Fruit fly (Drosophila melanogaster): Measurements from ENCODE around the gene TyrR.

TyrR gene

DNA sequence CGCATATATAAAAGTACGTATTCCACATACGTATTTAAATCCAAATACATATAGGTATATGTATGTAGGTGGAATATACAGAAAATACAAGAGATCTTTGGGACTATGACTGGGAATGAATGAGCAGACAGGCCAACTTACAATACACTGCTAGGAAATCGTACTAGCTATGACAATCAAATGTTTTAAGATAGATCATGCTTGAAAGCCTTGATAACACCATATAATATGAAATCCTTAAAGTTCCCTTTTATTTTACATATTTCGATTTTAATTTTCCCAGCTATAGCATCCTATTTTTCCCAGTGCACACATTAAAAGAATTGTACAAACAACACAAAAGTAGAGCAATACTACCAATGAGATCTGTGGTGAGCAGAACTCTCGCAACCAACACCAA is 18.4 kb upstream of the TyrR start (continued):
- peak; percentile 72 for TF ChIP-seq pho (GFP tag; optimal IDR thresholded peaks at IDR 0.05)
- peak; percentile 84 for TF ChIP-seq CG4820 (GFP tag; optimal IDR thresholded peaks at IDR 0.05)
- TF ChIP-seq CG18599 (GFP tag; optimal IDR thresholded peaks at IDR 0.05), result peak; percentile 78
- no peak for TF ChIP-seq CG14965 (GFP tag; optimal IDR thresholded peaks at IDR 0.05; ENCODE audit: borderline replicate concordance)
- TF ChIP-seq CG4328 (GFP tag; optimal IDR thresholded peaks at IDR 0.05), result peak; percentile 89
- TF ChIP-seq exex (tag; optimal IDR thresholded peaks at IDR 0.05), result peak; percentile 24
- TF ChIP-seq CG16779 (GFP tag; IDR thresholded peaks at IDR 0.05), result peak; percentile 76
- TF ChIP-seq CG10462 (GFP tag; optimal IDR thresholded peaks at IDR 0.05), result peak; percentile 55
- 0 out of 3 replicates have a peak, but pooled peaks have one; percentile 37 for TF ChIP-seq CG2199 (GFP tag; IDR thresholded peaks at IDR 0.05)
- peak; percentile 48; the same call in 1 of the 2 replicates for TF ChIP-seq toy (GFP tag; IDR thresholded peaks at IDR 0.05)
- TF ChIP-seq Hr3 (GFP tag; optimal IDR thresholded peaks at IDR 0.05), result peak; percentile 66
- TF ChIP-seq dm (GFP tag; optimal IDR thresholded peaks at IDR 0.05), result peak; percentile 9
- TF ChIP-seq org-1 (GFP tag; optimal IDR thresholded peaks at IDR 0.05), result peak; percentile 69
- peak; percentile 86 for TF ChIP-seq Drgx (GFP tag; IDR thresholded peaks at IDR 0.05)
- no peak for TF ChIP-seq crp (GFP tag; optimal IDR thresholded peaks at IDR 0.05)
- peak; percentile 65 for TF ChIP-seq CG2875 (GFP tag; optimal IDR thresholded peaks at IDR 0.05)
- peak; percentile 66 for TF ChIP-seq HLH54F (GFP tag; optimal IDR thresholded peaks at IDR 0.05)
- TF ChIP-seq CG9797 (GFP tag; optimal IDR thresholded peaks at IDR 0.05), result no peak
- TF ChIP-seq CG7556 (GFP tag; optimal IDR thresholded peaks at IDR 0.05), result peak; percentile 77
- no peak for TF ChIP-seq NC2α (GFP tag; optimal IDR thresholded peaks at IDR 0.05)
- peak; percentile 26 for TF ChIP-seq jing (GFP tag; optimal IDR thresholded peaks at IDR 0.05)
- peak; percentile 37 for TF ChIP-seq CG13775 (GFP tag; optimal IDR thresholded peaks at IDR 0.05)
- TF ChIP-seq ttk (GFP tag; IDR thresholded peaks at IDR 0.05), result peak; percentile 83
- TF ChIP-seq CG6791 (GFP tag; IDR thresholded peaks at IDR 0.05; ENCODE audit: partially characterized antibody), result no peak
- peak; percentile 90 for TF ChIP-seq tgo (GFP tag; IDR thresholded peaks at IDR 0.05)
- TF ChIP-seq ham (GFP tag; IDR thresholded peaks at IDR 0.05), result peak; percentile 70; the same call in 1 of the 2 replicates
- peak; percentile 59 for TF ChIP-seq slp2 (GFP tag; optimal IDR thresholded peaks at IDR 0.05)
- peak; percentile 74 for TF ChIP-seq CG17385 (GFP tag; optimal IDR thresholded peaks at IDR 0.05)
- TF ChIP-seq mam (GFP tag; optimal IDR thresholded peaks at IDR 0.05), result peak; percentile 82
- peak; percentile 40 for TF ChIP-seq CG1647 (GFP tag; optimal IDR thresholded peaks at IDR 0.05)
- TF ChIP-seq E2f2 (GFP tag; IDR thresholded peaks at IDR 0.05), result peak; percentile 49
- TF ChIP-seq D19A (tag; optimal IDR thresholded peaks at IDR 0.05), result peak; percentile 67
- TF ChIP-seq gem (tag; optimal IDR thresholded peaks at IDR 0.05), result peak; percentile 90
- TF ChIP-seq wdn (GFP tag; IDR thresholded peaks at IDR 0.05), result peak; percentile 78
- peak; percentile 86 for TF ChIP-seq CG2120 (GFP tag; optimal IDR thresholded peaks at IDR 0.05)
- TF ChIP-seq dimm (GFP tag; IDR thresholded peaks at IDR 0.05), result 0 out of 2 replicates have a peak, but pooled peaks have one; percentile 23
- peak; percentile 19 to 84 for TF ChIP-seq Hr51 (GFP tag; optimal IDR thresholded peaks at IDR 0.05)
- no peak for TF ChIP-seq Hr39 (optimal IDR thresholded peaks at IDR 0.05)
- peak; percentile 56 for TF ChIP-seq CG14710 (tag; optimal IDR thresholded peaks at IDR 0.05)
- TF ChIP-seq chinmo (GFP tag; IDR thresholded peaks at IDR 0.05; ENCODE audit: partially characterized antibody), result 0 out of 4 replicates have a peak, but pooled peaks have one; percentile 12
- peak; percentile 25 for TF ChIP-seq CG5245 (GFP tag; optimal IDR thresholded peaks at IDR 0.05)
- TF ChIP-seq CG9932 (GFP tag; IDR thresholded peaks at IDR 0.05), result peak; percentile 89
- TF ChIP-seq CG6854 (GFP tag; optimal IDR thresholded peaks at IDR 0.05), result peak; percentile 36
- TF ChIP-seq zen (tag; optimal IDR thresholded peaks at IDR 0.05), result no peak
- TF ChIP-seq mirr (GFP tag; optimal IDR thresholded peaks at IDR 0.05), result peak; percentile 83
- TF ChIP-seq Awh (GFP tag; IDR thresholded peaks at IDR 0.05), result peak; percentile 85
- TF ChIP-seq Sry-δ (GFP tag; optimal IDR thresholded peaks at IDR 0.05), result peak; percentile 44
- TF ChIP-seq Deaf1 (tag; optimal IDR thresholded peaks at IDR 0.05), result peak; percentile 38
- peak; percentile 76; the same call in 2 of the 3 replicates for TF ChIP-seq gce (GFP tag; IDR thresholded peaks at IDR 0.05)
- TF ChIP-seq CG9727 (GFP tag; optimal IDR thresholded peaks at IDR 0.05), result peak; percentile 50
- no peak for TF ChIP-seq CG2116 (GFP tag; optimal IDR thresholded peaks at IDR 0.05)

Measured in whole organism, embryonic.